Worm (Caenorhabditis elegans) whole organism, L4/young adult: ENCODE measurements around the gene fbxa-27.

Experiments
- W03F9.2 ChIP-seq: fragments of 150-350 bp; optimal IDR thresholded peaks from 2 replicates; lab custom pipeline; 2014; ENCODE audit warnings: missing biosample characterization, missing genetic modification characterization
- him-1 ChIP-seq: sonication (generic microtip); optimal IDR thresholded peaks from 2 replicates; lab custom pipeline; 2016; ENCODE audit warnings: missing genotype, missing genetic modification reagents, missing genetic modification characterization, missing compliant biosample characterization

- TF ChIP-seq him-1 (no peak), W03F9.2 (tag; lab: Kevin White, UChicago) (no peak)
Measured at ce11 chrIII:1307333-1307732, 35.4 kb upstream of the fbxa-27 start.
